Fruit fly (Drosophila melanogaster) whole organism, embryonic: ENCODE data around the gene CG33160.

Experiments used
- CG18619 ChIP-seq: fragments of 200-800 bp; sonication (Bioruptor generic); optimal IDR thresholded peaks from 3 replicates; lab custom pipeline; 2017; ENCODE audit warnings: missing biosample characterization, mild to moderate bottlenecking, missing genetic modification characterization
- CG2889 ChIP-seq: fragments of 200-800 bp; sonication (Bioruptor generic); IDR thresholded peaks from 3 replicates; pipeline ENCODE4 v1.3.6; 2022; ENCODE audit warnings: missing biosample characterization, missing genetic modification characterization
- crol ChIP-seq: fragments of 200-800 bp; sonication (Bioruptor generic); IDR thresholded peaks from 2 replicates; pipeline ENCODE4 v1.3.6; 2022; ENCODE audit warnings: missing biosample characterization, missing genetic modification characterization
- inv ChIP-seq: fragments of 200-800 bp; sonication (Bioruptor generic); IDR thresholded peaks from 2 replicates; pipeline ENCODE4 v1.3.6; 2022; ENCODE audit warnings: missing biosample characterization, missing genetic modification characterization; ENCODE audit not compliant: partially characterized antibody
- pzg ChIP-seq: fragments of 200-800 bp; sonication (Bioruptor generic); optimal IDR thresholded peaks from 3 replicates; lab custom pipeline; 2018; ENCODE audit warnings: missing biosample characterization, mild to moderate bottlenecking, missing genetic modification characterization, moderate library complexity
- tin ChIP-seq: fragments of 200-800 bp; sonication (Bioruptor generic); optimal IDR thresholded peaks from 3 replicates; lab custom pipeline; 2016; ENCODE audit warnings: missing biosample characterization, missing genetic modification characterization

DNA sequence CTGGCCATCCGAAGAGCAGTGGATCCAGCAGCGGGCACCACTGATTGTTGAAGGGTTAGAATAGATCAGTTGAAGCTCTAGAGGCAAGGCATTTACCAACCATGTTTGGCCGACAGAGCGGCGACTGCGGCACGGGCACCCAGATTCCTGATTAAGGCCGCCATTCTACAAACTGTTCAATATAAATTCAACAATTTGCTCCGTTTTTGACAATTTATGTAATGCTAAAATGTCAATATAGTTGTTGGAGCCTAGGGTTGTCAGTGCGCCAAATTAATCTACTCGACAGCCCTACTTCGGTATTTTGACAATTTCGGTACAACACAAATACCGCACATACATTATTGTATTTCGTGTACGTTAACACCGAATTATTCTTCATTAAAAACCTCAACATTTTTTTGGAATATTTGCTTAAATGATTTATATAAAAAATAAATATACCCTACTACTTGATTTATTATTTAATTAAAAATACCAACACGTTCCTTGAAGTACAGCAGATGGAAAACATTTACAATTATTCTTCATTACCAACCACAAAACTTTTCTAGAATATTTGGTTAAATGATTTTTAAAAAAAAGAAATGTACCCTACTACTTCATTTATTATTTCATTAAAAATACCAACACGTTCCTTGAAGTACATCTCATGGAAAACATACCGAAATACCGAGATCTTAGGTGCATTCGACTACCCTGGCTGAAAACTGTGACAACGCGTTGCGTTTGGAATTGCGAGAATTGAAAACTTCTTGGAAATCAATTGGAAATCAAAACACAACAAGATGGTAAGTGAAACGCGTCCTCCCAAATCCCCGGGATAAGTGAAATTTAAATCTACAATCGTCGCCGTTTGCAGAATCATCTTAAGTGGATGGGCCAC lies 46.6 kb downstream of the CG33160 start, which contains the start of the genes ND-30 and CG15812:
- TF ChIP-seq CG18619 (no peak), inv (GFP tag; lab: Robert Waterston, UW) (no peak), crol (GFP tag; lab: Robert Waterston, UW) (no peak), tin (no peak), pzg (peak; percentile 35), CG2889 (GFP tag; lab: Robert Waterston, UW) (no peak)
